Worm (Caenorhabditis elegans) whole organism, late embryonic: ENCODE results near the gene fbxb-54.

Experiments
- K02D7.2 ChIP-seq: sonication (generic microtip); optimal IDR thresholded peaks from 2 replicates; lab custom pipeline; 2017; ENCODE audit warnings: mild to moderate bottlenecking, missing genetic modification characterization, missing compliant biosample characterization
- che-1 ChIP-seq: sonication (generic microtip); optimal IDR thresholded peaks from 2 replicates; lab custom pipeline; 2016; ENCODE audit warnings: mild to moderate bottlenecking, missing genetic modification characterization, missing compliant biosample characterization
- elt-2 ChIP-seq: sonication (generic microtip); optimal IDR thresholded peaks from 2 replicates; lab custom pipeline; 2016; ENCODE audit warnings: missing genetic modification reagents, missing genetic modification characterization, missing compliant biosample characterization
- fax-1 ChIP-seq: sonication (generic microtip); optimal IDR thresholded peaks from 2 replicates; lab custom pipeline; 2016; ENCODE audit warnings: missing genotype, missing genetic modification characterization, missing compliant biosample characterization
- fkh-10 ChIP-seq: fragments of 150-350 bp; optimal IDR thresholded peaks from 2 replicates; lab custom pipeline; 2014; ENCODE audit warnings: missing biosample characterization, missing genetic modification reagents, missing genetic modification characterization
- nfya-1 ChIP-seq: sonication (generic microtip); optimal IDR thresholded peaks from 2 replicates; lab custom pipeline; 2017; ENCODE audit warnings: missing genetic modification characterization, mild to moderate bottlenecking, missing compliant biosample characterization, antibody characterized with exemption, moderate library complexity
- nhr-11 ChIP-seq: fragments of 150-350 bp; optimal IDR thresholded peaks from 2 replicates; lab custom pipeline; 2014; ENCODE audit warnings: missing biosample characterization, missing genetic modification characterization
- unc-55 ChIP-seq: sonication (generic microtip); optimal IDR thresholded peaks from 2 replicates; lab custom pipeline; 2017; ENCODE audit warnings: missing biosample characterization, missing genetic modification reagents, missing genetic modification characterization

DNA sequence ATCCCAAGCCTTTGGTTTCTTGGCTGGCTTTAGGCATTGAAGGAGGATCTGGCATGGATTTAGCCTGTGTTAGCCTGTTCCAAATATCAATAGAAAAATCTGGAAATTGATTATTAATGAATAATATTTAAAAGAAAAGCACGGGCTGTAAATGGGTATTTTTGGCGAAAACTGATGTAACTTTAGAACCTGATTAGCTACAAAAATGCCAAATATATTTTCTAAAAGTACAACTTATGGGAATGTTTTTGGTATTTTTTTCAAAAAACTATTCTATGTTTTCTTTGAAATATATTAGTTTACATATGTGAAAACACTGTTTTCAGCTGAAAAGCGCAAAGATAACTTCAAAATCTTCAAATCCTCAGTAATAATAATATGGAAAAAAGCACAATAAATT lies 44.5 kb upstream of the fbxb-54 start, which contains the start of gene bath-26:
- no peak for TF ChIP-seq che-1 (tag; lab: Kevin White, UChicago)
- no peak for TF ChIP-seq nhr-11 (tag; lab: Kevin White, UChicago)
- TF ChIP-seq elt-2 (tag; lab: Kevin White, UChicago), result no peak
- no peak for TF ChIP-seq fkh-10 (GFP tag; lab: Kevin White, UChicago)
- TF ChIP-seq K02D7.2 (tag; lab: Kevin White, UChicago), result no peak
- no peak for TF ChIP-seq nfya-1 (tag; lab: Kevin White, UChicago)
- TF ChIP-seq fax-1 (tag; lab: Kevin White, UChicago), result no peak
- TF ChIP-seq unc-55 (GFP tag; lab: Kevin White, UChicago), result no peak
